Fruit fly (Drosophila melanogaster) whole organism, embryonic: Measurements from ENCODE around the gene r2d2.

Source experiments
- Abd-B ChIP-seq: fragments of 200-800 bp; sonication (Bioruptor generic); optimal IDR thresholded peaks from 2 replicates; lab custom pipeline; 2018; ENCODE audit warnings: missing biosample characterization, mild to moderate bottlenecking, missing genetic modification characterization, moderate library complexity
- Aef1 ChIP-seq: fragments of 200-800 bp; sonication (Bioruptor generic); IDR thresholded peaks from 3 replicates; pipeline ENCODE4 v1.3.6; 2022; ENCODE audit warnings: missing biosample characterization, missing genetic modification characterization
- BtbVII ChIP-seq: fragments of 200-800 bp; sonication (Bioruptor generic); optimal IDR thresholded peaks from 3 replicates; lab custom pipeline; 2017; ENCODE audit warnings: missing biosample characterization, mild to moderate bottlenecking, missing genetic modification characterization
- CG11398 ChIP-seq: fragments of 200-800 bp; sonication (Bioruptor generic); optimal IDR thresholded peaks from 2 replicates; lab custom pipeline; 2016; ENCODE audit warnings: missing biosample characterization, missing genetic modification characterization
- CG12155 ChIP-seq: fragments of 200-800 bp; sonication (Bioruptor generic); optimal IDR thresholded peaks from 3 replicates; lab custom pipeline; 2016; ENCODE audit warnings: missing biosample characterization, missing genetic modification characterization
- CG12942 ChIP-seq: fragments of 200-800 bp; sonication (Bioruptor generic); optimal IDR thresholded peaks from 3 replicates; lab custom pipeline; 2016; ENCODE audit warnings: missing biosample characterization, missing genetic modification characterization
- CG13296 ChIP-seq: fragments of 200-800 bp; sonication (Bioruptor generic); optimal IDR thresholded peaks from 3 replicates; lab custom pipeline; 2018; ENCODE audit warnings: missing biosample characterization, mild to moderate bottlenecking, missing genetic modification characterization
- CG14050 ChIP-seq: fragments of 200-800 bp; sonication (Bioruptor generic); IDR thresholded peaks from 3 replicates; pipeline ENCODE4 v1.3.6; 2022; ENCODE audit warnings: missing biosample characterization, missing genetic modification characterization
- CG2120 ChIP-seq: fragments of 200-800 bp; sonication (Bioruptor generic); optimal IDR thresholded peaks from 3 replicates; lab custom pipeline; 2016; ENCODE audit warnings: missing biosample characterization, missing genetic modification characterization
- CG2129 ChIP-seq: fragments of 200-800 bp; sonication (Bioruptor generic); IDR thresholded peaks from 2 replicates; pipeline ENCODE4 v1.3.6; 2022; ENCODE audit warnings: missing biosample characterization, missing genetic modification characterization; ENCODE audit not compliant: partially characterized antibody
- CG2889 ChIP-seq: fragments of 200-800 bp; sonication (Bioruptor generic); IDR thresholded peaks from 3 replicates; pipeline ENCODE4 v1.3.6; 2022; ENCODE audit warnings: missing biosample characterization, missing genetic modification characterization
- CG3726 ChIP-seq: fragments of 200-800 bp; sonication (Bioruptor generic); IDR thresholded peaks from 3 replicates; pipeline ENCODE4, ENCODE4 v1.3.6; 2022; ENCODE audit warnings: missing biosample characterization, missing genetic modification characterization
- CG42726 ChIP-seq: fragments of 200-800 bp; sonication (Bioruptor generic); IDR thresholded peaks from 2 replicates; pipeline ENCODE4 v1.3.6; 2022; ENCODE audit warnings: missing biosample characterization, missing genetic modification characterization; ENCODE audit not compliant: partially characterized antibody
- CG43689 ChIP-seq: fragments of 200-800 bp; sonication (Bioruptor generic); IDR thresholded peaks from 2 replicates; pipeline ENCODE4 v1.3.6; 2022; ENCODE audit warnings: missing biosample characterization, missing genetic modification characterization
- CG5180 ChIP-seq: fragments of 200-800 bp; sonication (Bioruptor generic); optimal IDR thresholded peaks from 3 replicates; lab custom pipeline; 2017; ENCODE audit warnings: missing biosample characterization, missing genetic modification characterization, mild to moderate bottlenecking, moderate library complexity, missing genetic modification reagents
- CG5953 ChIP-seq: fragments of 200-800 bp; sonication (Bioruptor generic); IDR thresholded peaks from 2 replicates; pipeline ENCODE4 v1.3.6; 2022; ENCODE audit warnings: missing biosample characterization, missing genetic modification characterization
- CG6791 ChIP-seq: fragments of 200-800 bp; sonication (Bioruptor generic); IDR thresholded peaks from 3 replicates; pipeline ENCODE4 v1.3.6; 2022; ENCODE audit warnings: missing biosample characterization, missing genetic modification characterization; ENCODE audit not compliant: partially characterized antibody
- CG7271 ChIP-seq: fragments of 200-800 bp; sonication (Bioruptor generic); optimal IDR thresholded peaks from 2 replicates; lab custom pipeline; 2018; ENCODE audit warnings: missing biosample characterization, mild to moderate bottlenecking, missing genetic modification characterization, moderate library complexity
- Camta ChIP-seq: fragments of 200-800 bp; sonication (Bioruptor generic); optimal IDR thresholded peaks from 2 replicates; lab custom pipeline; 2016; ENCODE audit warnings: missing biosample characterization, missing genetic modification characterization
- D19A ChIP-seq: fragments of 200-800 bp; optimal IDR thresholded peaks from 3 replicates; lab custom pipeline; 2019; ENCODE audit warnings: missing biosample characterization, mild to moderate bottlenecking, missing genetic modification characterization, moderate library complexity
- Dp ChIP-seq: fragments of 200-800 bp; sonication (Bioruptor generic); optimal IDR thresholded peaks from 2 replicates; lab custom pipeline; 2018; ENCODE audit warnings: missing biosample characterization, mild to moderate bottlenecking, missing genetic modification characterization, moderate library complexity
- Dref ChIP-seq: fragments of 200-800 bp; sonication (Bioruptor generic); IDR thresholded peaks from 2 replicates; pipeline ENCODE4 v1.3.6; 2022; ENCODE audit warnings: missing biosample characterization, missing genetic modification characterization
- Fer2 ChIP-seq: fragments of 200-800 bp; sonication (Bioruptor generic); optimal IDR thresholded peaks from 2 replicates; lab custom pipeline; 2018; ENCODE audit warnings: missing biosample characterization, mild to moderate bottlenecking, missing genetic modification characterization, moderate library complexity
- Hmr ChIP-seq: fragments of 200-800 bp; sonication (Bioruptor generic); optimal IDR thresholded peaks from 3 replicates; lab custom pipeline; 2017; ENCODE audit warnings: mild to moderate bottlenecking, missing biosample characterization, missing genetic modification reagents, missing genetic modification characterization
- Neu2 ChIP-seq: fragments of 200-800 bp; sonication (Bioruptor generic); optimal IDR thresholded peaks from 3 replicates; lab custom pipeline; 2016; ENCODE audit warnings: missing biosample characterization, missing genetic modification characterization, borderline replicate concordance
- Nf-YB ChIP-seq: fragments of 200-800 bp; sonication (Bioruptor generic); optimal IDR thresholded peaks from 3 replicates; lab custom pipeline; 2019; ENCODE audit warnings: missing biosample characterization, mild to moderate bottlenecking, missing genetic modification characterization, moderate library complexity
- Side ChIP-seq: fragments of 200-800 bp; sonication (Bioruptor generic); optimal IDR thresholded peaks from 2 replicates; lab custom pipeline; 2016; ENCODE audit warnings: missing biosample characterization, missing genetic modification characterization
- amos ChIP-seq: fragments of 200-800 bp; sonication (Bioruptor generic); IDR thresholded peaks from 2 replicates; pipeline ENCODE4 v1.3.6; 2022; ENCODE audit warnings: missing biosample characterization, missing genetic modification characterization; ENCODE audit not compliant: partially characterized antibody
- aop ChIP-seq: fragments of 200-800 bp; sonication (Bioruptor generic); IDR thresholded peaks from 2 replicates; pipeline ENCODE4 v1.3.6; 2022; ENCODE audit warnings: missing biosample characterization, missing genetic modification characterization
- bsh ChIP-seq, 2 experiments: fragments of 200-800 bp; sonication (Bioruptor generic); optimal IDR thresholded peaks; 2 replicates each; lab custom pipeline; 2017 to 2018; ENCODE audit warnings: mild to moderate bottlenecking in 2 of 2, missing biosample characterization in 2 of 2, missing genetic modification characterization in 2 of 2, moderate library complexity in 1 of 2
- btn ChIP-seq: fragments of 200-800 bp; sonication (Bioruptor generic); optimal IDR thresholded peaks from 2 replicates; lab custom pipeline; 2016; ENCODE audit warnings: missing biosample characterization, missing genetic modification characterization
- cas ChIP-seq: fragments of 200-800 bp; sonication (Bioruptor generic); IDR thresholded peaks from 2 replicates; pipeline ENCODE4 v1.3.6; 2022; ENCODE audit warnings: missing biosample characterization, missing genetic modification characterization
- corto ChIP-seq: fragments of 200-800 bp; sonication (Bioruptor generic); optimal IDR thresholded peaks from 2 replicates; lab custom pipeline; 2016; ENCODE audit warnings: missing biosample characterization, mild to moderate bottlenecking, missing genetic modification characterization, moderate library complexity
- crol ChIP-seq: fragments of 200-800 bp; sonication (Bioruptor generic); IDR thresholded peaks from 2 replicates; pipeline ENCODE4 v1.3.6; 2022; ENCODE audit warnings: missing biosample characterization, missing genetic modification characterization
- dysf ChIP-seq: fragments of 200-800 bp; sonication (Bioruptor generic); IDR thresholded peaks from 3 replicates; pipeline ENCODE4 v1.3.6; 2022; ENCODE audit warnings: missing biosample characterization, missing genetic modification characterization
- exex ChIP-seq: fragments of 200-800 bp; sonication (Bioruptor generic); optimal IDR thresholded peaks from 4 replicates; lab custom pipeline; 2018; ENCODE audit warnings: missing biosample characterization, mild to moderate bottlenecking, missing genetic modification characterization, moderate library complexity
- gro ChIP-seq: fragments of 200-800 bp; sonication (Bioruptor generic); optimal IDR thresholded peaks from 2 replicates; lab custom pipeline; 2016; ENCODE audit warnings: missing biosample characterization, missing genetic modification characterization
- her ChIP-seq: fragments of 200-800 bp; sonication (Bioruptor generic); optimal IDR thresholded peaks from 2 replicates; lab custom pipeline; 2016; ENCODE audit warnings: missing biosample characterization, missing genetic modification characterization
- hth ChIP-seq: fragments of >200 bp; optimal IDR thresholded peaks from 2 replicates; lab custom pipeline; 2017; ENCODE audit warnings: inconsistent platforms
- ind ChIP-seq: fragments of 200-800 bp; sonication (Bioruptor generic); optimal IDR thresholded peaks from 3 replicates; lab custom pipeline; 2016; ENCODE audit warnings: missing biosample characterization, missing genetic modification characterization
- lab ChIP-seq: fragments of 200-800 bp; sonication (Bioruptor generic); optimal IDR thresholded peaks from 3 replicates; lab custom pipeline; 2017; ENCODE audit warnings: missing biosample characterization, missing genetic modification characterization, mild to moderate bottlenecking, moderate library complexity, missing genetic modification reagents
- mld ChIP-seq: fragments of 200-800 bp; sonication (Bioruptor generic); IDR thresholded peaks from 3 replicates; pipeline ENCODE4 v1.3.6; 2022; ENCODE audit warnings: missing biosample characterization, missing genetic modification characterization; ENCODE audit not compliant: partially characterized antibody
- phol ChIP-seq: fragments of 200-800 bp; sonication (Bioruptor generic); optimal IDR thresholded peaks from 3 replicates; lab custom pipeline; 2018; ENCODE audit warnings: missing biosample characterization, mild to moderate bottlenecking, missing genetic modification characterization, moderate library complexity
- prd ChIP-seq, 3 experiments: fragments of >200 bp in 2 of 3; fragments of 200-800 bp in 1 of 3; sonication (Bioruptor generic) in 1 of 3; optimal IDR thresholded peaks in 2 of 3; IDR thresholded peaks in 1 of 3; 2 replicates in 2 of 3; 3 replicates in 1 of 3; pipeline versions ENCODE4 v1.3.6 to Lab custom; 2017 to 2022; ENCODE audit warnings: missing biosample characterization in 1 of 3, missing genetic modification characterization in 1 of 3
- run ChIP-seq: fragments of 200-800 bp; sonication (Bioruptor generic); optimal IDR thresholded peaks from 3 replicates; lab custom pipeline; 2018; ENCODE audit warnings: missing biosample characterization, mild to moderate bottlenecking, missing genetic modification characterization
- schlank ChIP-seq: fragments of 200-800 bp; sonication (Bioruptor generic); optimal IDR thresholded peaks from 2 replicates; lab custom pipeline; 2018; ENCODE audit warnings: missing biosample characterization, mild to moderate bottlenecking, missing genetic modification characterization
- seq ChIP-seq: fragments of 200-800 bp; sonication (Bioruptor generic); IDR thresholded peaks from 2 replicates; pipeline ENCODE4 v1.3.6; 2022; ENCODE audit warnings: missing biosample characterization, missing genetic modification characterization
- sima ChIP-seq: fragments of 200-800 bp; sonication (Bioruptor generic); optimal IDR thresholded peaks from 2 replicates; lab custom pipeline; 2016; ENCODE audit warnings: missing biosample characterization, missing genetic modification characterization
- slbo ChIP-seq: fragments of 200-800 bp; sonication (Bioruptor generic); IDR thresholded peaks from 2 replicates; pipeline ENCODE4 v1.3.6; 2022; ENCODE audit warnings: missing biosample characterization, missing genetic modification characterization
- slp2 ChIP-seq: fragments of 200-800 bp; sonication (Bioruptor generic); optimal IDR thresholded peaks from 2 replicates; lab custom pipeline; 2016; ENCODE audit warnings: missing biosample characterization, missing genetic modification characterization
- yki ChIP-seq: fragments of >200 bp; optimal IDR thresholded peaks from 3 replicates; lab custom pipeline; 2018

Gene r2d2

DNA sequence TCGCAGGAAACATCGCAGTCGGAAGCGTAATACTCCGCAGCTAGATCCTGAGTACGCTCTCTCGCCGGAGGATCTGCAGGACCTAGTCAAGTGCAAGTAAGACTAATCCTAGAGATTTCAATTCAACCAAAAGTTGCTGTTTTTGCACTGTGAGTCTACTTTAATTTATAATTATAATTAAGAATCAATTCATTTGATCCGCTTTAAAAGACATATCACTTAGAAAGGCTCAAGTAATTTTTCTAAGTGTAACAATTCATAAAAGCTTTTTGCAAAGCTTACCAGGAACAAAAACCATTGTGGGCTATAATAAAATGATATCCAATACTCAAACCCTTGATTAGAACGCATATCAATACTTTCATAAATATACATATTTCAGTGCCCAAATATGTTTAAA, 43.1 kb upstream of the r2d2 start (continued):
- TF ChIP-seq CG2129 (GFP tag; lab: Robert Waterston, UW) = no peak
- TF ChIP-seq ind = peak; percentile 14
- no peak for TF ChIP-seq amos (GFP tag; lab: Robert Waterston, UW)
- TF ChIP-seq her (GFP tag; lab: Kevin White, UChicago) = no peak
- no peak for TF ChIP-seq run (tag; lab: Kevin White, UChicago)
- TF ChIP-seq prd (optimal IDR thresholded peaks at IDR 0.05; lab: Kevin White, UChicago) = no peak
- no peak for TF ChIP-seq prd (GFP tag; IDR thresholded peaks at IDR 0.05; lab: Robert Waterston, UW)
- no peak for TF ChIP-seq Abd-B (GFP tag; lab: Kevin White, UChicago)
- no peak for TF ChIP-seq CG5180 (GFP tag; lab: Kevin White, UChicago)
- no peak for TF ChIP-seq phol
- TF ChIP-seq schlank (tag; lab: Kevin White, UChicago) = no peak
- no peak for TF ChIP-seq CG2889
- no peak for TF ChIP-seq bsh (GFP tag; optimal IDR thresholded peaks at IDR 0.05; lab: Kevin White, UChicago)
- TF ChIP-seq Neu2 (GFP tag; lab: Kevin White, UChicago) = no peak
- no peak for TF ChIP-seq CG6791
- TF ChIP-seq Hmr (GFP tag; lab: Kevin White, UChicago) = no peak
- peak; percentile 9; the same call in 1 of the 3 replicates for TF ChIP-seq CG14050 (GFP tag; lab: Robert Waterston, UW)
- no peak for TF ChIP-seq gro
- TF ChIP-seq Dp (GFP tag; lab: Kevin White, UChicago) = no peak
- no peak for TF ChIP-seq Aef1
- TF ChIP-seq yki = no peak
- TF ChIP-seq slp2 (GFP tag; lab: Kevin White, UChicago) = no peak
- TF ChIP-seq CG13296 (GFP tag; lab: Kevin White, UChicago) = no peak
- TF ChIP-seq Nf-YB (GFP tag; lab: Kevin White, UChicago) = no peak
- TF ChIP-seq dysf (GFP tag; lab: Robert Waterston, UW) = peak; percentile 50; the same call in 1 of the 3 replicates
- no peak for TF ChIP-seq CG12155 (GFP tag; lab: Kevin White, UChicago)
- TF ChIP-seq sima (GFP tag; lab: Kevin White, UChicago) = no peak
- no peak for TF ChIP-seq mld (GFP tag; lab: Robert Waterston, UW)
- TF ChIP-seq Dref (GFP tag; lab: Robert Waterston, UW) = no peak
- no peak for TF ChIP-seq CG11398 (GFP tag; lab: Kevin White, UChicago)
- no peak for TF ChIP-seq D19A (tag; lab: Kevin White, UChicago)
- no peak for TF ChIP-seq BtbVII
- no peak for TF ChIP-seq hth
- TF ChIP-seq Camta (GFP tag; lab: Kevin White, UChicago) = no peak
- peak; percentile 20 for TF ChIP-seq CG2120 (GFP tag; lab: Kevin White, UChicago)
- TF ChIP-seq Fer2 = no peak
- TF ChIP-seq lab (GFP tag; lab: Kevin White, UChicago) = no peak
- no peak for TF ChIP-seq exex (tag; lab: Kevin White, UChicago)
- no peak for TF ChIP-seq CG7271 (tag; lab: Kevin White, UChicago)
- no peak for TF ChIP-seq btn (GFP tag; lab: Kevin White, UChicago)
- no peak for TF ChIP-seq CG42726
- TF ChIP-seq aop (GFP tag; lab: Robert Waterston, UW) = no peak
- 0 out of 2 replicates have a peak, but pooled peaks have one; percentile 16 for TF ChIP-seq CG5953 (GFP tag; lab: Robert Waterston, UW)
- no peak for TF ChIP-seq crol (GFP tag; lab: Robert Waterston, UW)
- no peak for TF ChIP-seq Side (GFP tag; lab: Kevin White, UChicago)
- TF ChIP-seq cas (GFP tag; lab: Robert Waterston, UW) = no peak
- 0 out of 2 replicates have a peak, but pooled peaks have one; percentile 16 for TF ChIP-seq seq (GFP tag; lab: Robert Waterston, UW)
- TF ChIP-seq slbo (GFP tag; lab: Robert Waterston, UW) = peak; percentile 56; the same call in 1 of the 2 replicates
- 0 out of 2 replicates have a peak, but pooled peaks have one; percentile 6 for TF ChIP-seq CG43689 (GFP tag; lab: Robert Waterston, UW)
- no peak for TF ChIP-seq CG12942
- TF ChIP-seq corto (GFP tag; lab: Kevin White, UChicago) = no peak
- TF ChIP-seq CG3726 = 0 out of 3 replicates have a peak, but pooled peaks have one; percentile 10
